Fruit fly (Drosophila melanogaster) whole organism, adult: Measurements from ENCODE around the gene SelG.
A peak's percentile ranks its signal among the peaks of the same experiment; 100 is the strongest.

Experiments used
- CG11617 ChIP-seq: fragments of 200-800 bp; sonication (Bioruptor generic); optimal IDR thresholded peaks from 2 replicates; lab custom pipeline; 2017; ENCODE audit warnings: mild to moderate bottlenecking, missing biosample characterization, missing genetic modification reagents, missing genetic modification characterization
- CG12768 ChIP-seq: fragments of 200-800 bp; sonication (Bioruptor generic); optimal IDR thresholded peaks from 2 replicates; lab custom pipeline; 2017; ENCODE audit warnings: missing biosample characterization, missing genetic modification characterization, mild to moderate bottlenecking, moderate library complexity, missing genetic modification reagents
- CG14711 ChIP-seq: fragments of 200-800 bp; sonication (Bioruptor generic); optimal IDR thresholded peaks from 2 replicates; lab custom pipeline; 2018; ENCODE audit warnings: missing biosample characterization, mild to moderate bottlenecking, missing genetic modification characterization, moderate library complexity
- CG1620 ChIP-seq: fragments of 200-800 bp; sonication (Bioruptor generic); optimal IDR thresholded peaks from 2 replicates; lab custom pipeline; 2016; ENCODE audit warnings: missing biosample characterization, missing genetic modification characterization
- CG33017 ChIP-seq: fragments of 200-800 bp; sonication (Bioruptor generic); optimal IDR thresholded peaks from 2 replicates; lab custom pipeline; 2018; ENCODE audit warnings: missing biosample characterization, mild to moderate bottlenecking, missing genetic modification characterization, moderate library complexity
- CG5204 ChIP-seq: fragments of 200-800 bp; sonication (Bioruptor generic); optimal IDR thresholded peaks from 2 replicates; lab custom pipeline; 2016; ENCODE audit warnings: missing biosample characterization, missing genetic modification characterization
- CG7045 ChIP-seq: fragments of 200-800 bp; sonication (Bioruptor generic); optimal IDR thresholded peaks from 2 replicates; lab custom pipeline; 2017; ENCODE audit warnings: missing biosample characterization, mild to moderate bottlenecking, missing genetic modification characterization
- CG7101 ChIP-seq: fragments of 200-800 bp; sonication (Bioruptor generic); optimal IDR thresholded peaks from 2 replicates; lab custom pipeline; 2018; ENCODE audit warnings: missing biosample characterization, mild to moderate bottlenecking, missing genetic modification characterization, moderate library complexity
- Clk ChIP-seq: fragments of 200-800 bp; sonication (Bioruptor generic); optimal IDR thresholded peaks from 2 replicates; lab custom pipeline; 2017; ENCODE audit warnings: missing biosample characterization, missing genetic modification characterization
- Crg-1 ChIP-seq: fragments of 200-800 bp; sonication (Bioruptor generic); optimal IDR thresholded peaks from 2 replicates; lab custom pipeline; 2016; ENCODE audit warnings: missing biosample characterization, missing genetic modification characterization
- Hr96 ChIP-seq: fragments of 200-800 bp; sonication (Bioruptor generic); optimal IDR thresholded peaks from 2 replicates; lab custom pipeline; 2016; ENCODE audit warnings: missing biosample characterization, missing genetic modification characterization
- Mnt ChIP-seq: fragments of 200-800 bp; sonication (Bioruptor generic); optimal IDR thresholded peaks from 2 replicates; lab custom pipeline; 2016; ENCODE audit warnings: missing biosample characterization, mild to moderate bottlenecking, missing genetic modification characterization
- bab1 ChIP-seq: fragments of 200-800 bp; sonication (Bioruptor generic); optimal IDR thresholded peaks from 3 replicates; lab custom pipeline; 2019; ENCODE audit warnings: missing biosample characterization, mild to moderate bottlenecking, missing genetic modification characterization, moderate library complexity
- cic ChIP-seq: fragments of 200-800 bp; sonication (Bioruptor generic); optimal IDR thresholded peaks from 2 replicates; lab custom pipeline; 2017; ENCODE audit warnings: missing biosample characterization, mild to moderate bottlenecking, missing genetic modification characterization, moderate library complexity
- cnc ChIP-seq, 2 experiments: fragments of >200 bp; optimal IDR thresholded peaks; 2 replicates each; lab custom pipeline; 2017
- kay ChIP-seq: fragments of 200-800 bp; sonication (Bioruptor generic); peaks from one replicate; lab custom pipeline; 2016; ENCODE audit warnings: missing biosample characterization, missing genetic modification characterization, borderline replicate concordance
- ovo ChIP-seq: fragments of 200-800 bp; sonication (Bioruptor generic); optimal IDR thresholded peaks from 2 replicates; lab custom pipeline; 2016; ENCODE audit warnings: missing biosample characterization, missing genetic modification characterization
- pad ChIP-seq: fragments of 200-800 bp; sonication (Bioruptor generic); optimal IDR thresholded peaks from 3 replicates; lab custom pipeline; 2017; ENCODE audit warnings: missing biosample characterization, missing genetic modification characterization, mild to moderate bottlenecking, moderate library complexity, missing genetic modification reagents
- tj ChIP-seq: fragments of 200-800 bp; sonication (Bioruptor generic); optimal IDR thresholded peaks from 3 replicates; lab custom pipeline; 2017; ENCODE audit warnings: missing biosample characterization, mild to moderate bottlenecking, missing genetic modification characterization, moderate library complexity
- toe ChIP-seq: fragments of 200-800 bp; sonication (Bioruptor generic); optimal IDR thresholded peaks from 2 replicates; lab custom pipeline; 2016; ENCODE audit warnings: missing biosample characterization, missing genetic modification characterization

SelG gene

DNA sequence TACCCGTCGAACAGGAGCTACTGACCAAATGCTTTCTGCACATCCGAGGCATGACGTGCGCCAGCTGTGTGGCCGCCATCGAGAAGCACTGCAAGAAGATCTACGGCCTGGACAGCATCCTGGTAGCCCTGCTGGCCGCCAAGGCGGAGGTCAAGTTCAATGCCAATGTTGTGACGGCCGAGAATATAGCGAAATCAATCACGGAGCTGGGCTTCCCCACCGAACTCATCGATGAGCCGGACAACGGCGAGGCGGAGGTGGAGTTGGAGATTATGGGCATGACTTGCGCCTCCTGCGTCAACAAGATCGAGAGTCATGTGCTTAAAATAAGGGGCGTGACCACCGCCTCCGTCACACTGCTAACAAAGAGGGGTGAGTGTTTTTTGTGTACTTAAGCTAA lies 31.1 kb upstream of the SelG start:
- TF ChIP-seq Hr96 (GFP tag; lab: Kevin White, UChicago) (no peak), toe (GFP tag; lab: Kevin White, UChicago) (no peak), cnc (optimal IDR thresholded peaks at IDR 0.05; lab: Kevin White, UChicago) (no peak), Clk (no peak), CG14711 (tag; lab: Kevin White, UChicago) (no peak), bab1 (GFP tag; lab: Kevin White, UChicago) (no peak), CG33017 (tag; lab: Kevin White, UChicago) (no peak), cic (no peak), pad (no peak), ovo (GFP tag; lab: Kevin White, UChicago) (no peak), tj (no peak), CG7045 (GFP tag; lab: Kevin White, UChicago) (no peak), CG12768 (GFP tag; lab: Kevin White, UChicago) (no peak), CG11617 (GFP tag; lab: Kevin White, UChicago) (no peak), CG5204 (GFP tag; lab: Kevin White, UChicago) (no peak), Mnt (no peak), kay (GFP tag; lab: Kevin White, UChicago) (no peak)

DNA sequence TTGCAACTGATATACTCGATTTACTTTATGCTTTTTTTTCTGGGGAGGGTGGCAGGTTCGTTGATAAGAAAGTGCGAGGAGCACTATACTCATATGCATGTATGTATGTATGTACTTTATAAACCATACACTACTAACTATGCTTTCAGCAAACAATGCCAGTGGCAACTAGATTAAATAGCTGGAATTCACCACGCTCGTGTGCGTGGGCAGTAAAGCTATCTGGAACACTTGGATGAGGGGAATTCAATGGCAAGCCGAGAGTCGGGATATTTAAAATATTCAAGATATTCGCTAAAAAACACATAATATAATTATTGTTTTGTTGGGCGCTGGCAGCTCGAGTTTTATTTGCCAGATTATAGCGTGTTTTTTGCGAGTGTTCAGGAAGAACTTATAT lies 30.2 kb upstream of the SelG start:
- no peak for TF ChIP-seq CG7101 (tag; lab: Kevin White, UChicago)
- no peak for TF ChIP-seq cic
- no peak for TF ChIP-seq Hr96 (GFP tag; lab: Kevin White, UChicago)
- no peak for TF ChIP-seq pad
- no peak for TF ChIP-seq CG33017 (tag; lab: Kevin White, UChicago)
- TF ChIP-seq CG14711 (tag; lab: Kevin White, UChicago): no peak
- no peak for TF ChIP-seq cnc (optimal IDR thresholded peaks at IDR 0.05; lab: Kevin White, UChicago)
- TF ChIP-seq CG11617 (GFP tag; lab: Kevin White, UChicago): no peak
- TF ChIP-seq CG5204 (GFP tag; lab: Kevin White, UChicago): no peak
- no peak for TF ChIP-seq tj
- TF ChIP-seq CG12768 (GFP tag; lab: Kevin White, UChicago): no peak
- no peak for TF ChIP-seq ovo (GFP tag; lab: Kevin White, UChicago)
- no peak for TF ChIP-seq CG7045 (GFP tag; lab: Kevin White, UChicago)
- TF ChIP-seq bab1 (GFP tag; lab: Kevin White, UChicago): no peak
- no peak for TF ChIP-seq kay (GFP tag; lab: Kevin White, UChicago)
- TF ChIP-seq toe (GFP tag; lab: Kevin White, UChicago): no peak
- TF ChIP-seq CG1620 (GFP tag; lab: Kevin White, UChicago): no peak

DNA sequence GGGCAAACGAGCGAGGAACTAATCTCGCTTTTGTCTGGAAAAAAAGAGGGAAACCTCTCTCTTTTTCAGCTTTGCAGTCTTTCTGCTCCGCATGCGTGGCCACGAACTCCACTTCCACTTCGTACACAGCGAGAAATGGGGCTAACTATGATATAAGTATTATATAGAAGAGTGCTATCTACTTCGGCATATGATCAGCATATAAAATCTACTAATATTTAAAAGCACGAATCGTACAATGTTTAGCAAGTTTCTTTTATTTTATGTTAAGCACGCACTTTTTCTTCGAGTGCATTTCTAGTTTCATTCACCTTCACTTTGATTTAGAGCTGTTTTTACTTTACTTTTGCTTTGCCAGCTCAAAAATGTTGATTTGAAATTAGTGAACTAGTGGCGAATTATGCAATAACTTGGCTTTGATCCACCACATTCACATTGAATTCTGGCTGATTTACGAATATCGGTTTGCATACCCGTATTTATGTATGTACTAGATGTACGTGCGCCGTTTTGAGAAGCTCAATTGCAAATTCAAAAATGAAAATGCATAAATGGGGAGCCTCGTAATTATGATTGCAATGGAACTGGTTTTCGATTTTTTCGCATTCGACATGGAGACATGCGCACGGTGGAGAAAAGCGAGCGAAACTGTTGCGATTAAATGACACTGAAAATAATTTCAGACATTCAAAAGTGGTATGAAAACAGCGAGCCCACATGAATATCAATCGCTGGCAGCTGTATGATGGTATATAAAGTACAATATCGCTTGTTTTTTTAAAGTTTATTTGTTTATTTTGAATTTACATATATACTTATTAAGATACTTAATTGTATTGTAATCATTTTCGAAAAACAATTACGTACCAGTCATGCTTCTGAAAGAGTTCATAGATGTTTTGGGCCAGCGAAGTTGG lies 29.3 kb upstream of the SelG start:
- TF ChIP-seq Hr96 (GFP tag; lab: Kevin White, UChicago) (no peak), tj (peak; percentile 19), cic (no peak), cnc (optimal IDR thresholded peaks at IDR 0.05; lab: Kevin White, UChicago) (no peak), CG1620 (GFP tag; lab: Kevin White, UChicago) (peak; percentile 29), CG11617 (GFP tag; lab: Kevin White, UChicago) (peak; percentile 36), CG14711 (tag; lab: Kevin White, UChicago) (peak; percentile 70), bab1 (GFP tag; lab: Kevin White, UChicago) (peak; percentile 97), Mnt (peak; percentile 11), CG7101 (tag; lab: Kevin White, UChicago) (peak; percentile 48), Crg-1 (GFP tag; lab: Kevin White, UChicago) (peak; percentile 3)

DNA sequence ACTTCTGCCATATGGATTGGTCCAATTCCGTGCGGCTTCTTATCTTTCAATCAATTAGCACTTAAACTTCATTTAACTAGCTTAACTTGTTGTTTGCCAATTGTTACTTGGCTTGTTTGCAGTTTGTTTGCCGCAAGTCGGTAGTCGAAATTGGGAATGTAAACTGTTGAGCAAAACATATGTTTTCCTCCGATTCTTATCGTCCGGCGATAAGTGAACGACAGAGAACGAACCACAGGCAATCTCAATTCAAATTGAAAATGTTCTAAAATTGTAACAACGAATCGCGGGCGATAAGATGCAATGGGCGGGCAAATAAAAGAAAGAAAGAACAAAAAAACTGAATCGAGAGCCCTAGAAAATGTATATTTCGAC lies 28.7 kb upstream of the SelG start:
- TF ChIP-seq Clk (no peak), CG7101 (tag; lab: Kevin White, UChicago) (no peak), CG33017 (tag; lab: Kevin White, UChicago) (no peak), kay (GFP tag; lab: Kevin White, UChicago) (no peak), Hr96 (GFP tag; lab: Kevin White, UChicago) (no peak), CG14711 (tag; lab: Kevin White, UChicago) (no peak), CG7045 (GFP tag; lab: Kevin White, UChicago) (no peak), CG1620 (GFP tag; lab: Kevin White, UChicago) (no peak), cnc (optimal IDR thresholded peaks at IDR 0.05; lab: Kevin White, UChicago) (no peak), CG5204 (GFP tag; lab: Kevin White, UChicago) (no peak), Crg-1 (GFP tag; lab: Kevin White, UChicago) (no peak), Mnt (no peak), CG12768 (GFP tag; lab: Kevin White, UChicago) (no peak), pad (no peak), ovo (GFP tag; lab: Kevin White, UChicago) (no peak), cic (no peak), bab1 (GFP tag; lab: Kevin White, UChicago) (no peak)

DNA sequence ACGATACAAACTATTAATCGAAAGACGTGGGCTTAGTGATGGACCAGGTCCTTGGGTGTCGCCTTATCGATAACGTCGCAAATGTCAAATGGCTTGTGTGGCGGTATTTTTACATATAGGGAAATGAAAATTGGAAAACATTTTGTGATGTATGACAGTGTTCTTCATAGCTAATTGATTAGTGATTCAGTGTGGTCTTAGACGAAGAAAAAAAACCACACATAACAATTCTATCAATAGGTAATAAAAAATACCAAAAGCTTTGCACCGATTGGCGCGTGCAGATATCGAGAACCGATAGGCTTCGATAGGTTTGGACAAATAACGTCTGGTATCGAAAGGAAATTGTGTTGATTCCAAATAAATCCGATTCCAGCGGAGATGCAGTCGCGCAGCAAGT lies 18.2 kb upstream of the SelG start, which contains the start of the genes Nrd1 and CG1847:
Nrd1 (minus strand) TSS at position 28 of the 400 bp plus-strand sequence.
CG1847 (plus strand) TSS at position 305 of the 400 bp plus-strand sequence.
- TF ChIP-seq CG11617 (GFP tag; lab: Kevin White, UChicago) (no peak), CG14711 (tag; lab: Kevin White, UChicago) (no peak), kay (GFP tag; lab: Kevin White, UChicago) (no peak), CG5204 (GFP tag; lab: Kevin White, UChicago) (no peak), cnc (optimal IDR thresholded peaks at IDR 0.05; lab: Kevin White, UChicago) (no peak), CG33017 (tag; lab: Kevin White, UChicago) (no peak)
